Fruit fly (Drosophila melanogaster) whole organism, embryonic: ENCODE measurements around the gene CG11596.
A peak's percentile ranks its signal among the peaks of the same experiment; 100 is the strongest.

Experiments used
- Bgb ChIP-seq: fragments of 200-800 bp; sonication (Bioruptor generic); IDR thresholded peaks from 2 replicates; pipeline ENCODE4 v1.3.6; 2022; ENCODE audit warnings: missing biosample characterization, missing genetic modification characterization; ENCODE audit not compliant: partially characterized antibody
- CG1024 ChIP-seq: fragments of 200-800 bp; sonication (Bioruptor generic); IDR thresholded peaks from 2 replicates; pipeline ENCODE4 v1.3.6; 2022; ENCODE audit warnings: missing biosample characterization, missing genetic modification characterization
- CG11093 ChIP-seq: fragments of 200-800 bp; sonication (Bioruptor generic); IDR thresholded peaks from 3 replicates; pipeline ENCODE4 v1.3.6; 2022; ENCODE audit warnings: missing biosample characterization, missing genetic modification characterization
- CG11723 ChIP-seq: fragments of 200-800 bp; sonication (Bioruptor generic); optimal IDR thresholded peaks from 2 replicates; lab custom pipeline; 2017; ENCODE audit warnings: missing biosample characterization, mild to moderate bottlenecking, missing genetic modification characterization
- CG13894 ChIP-seq: fragments of 200-800 bp; sonication (Bioruptor generic); optimal IDR thresholded peaks from 3 replicates; lab custom pipeline; 2018; ENCODE audit warnings: missing biosample characterization, mild to moderate bottlenecking, missing genetic modification characterization, moderate library complexity
- CG15696 ChIP-seq: fragments of 200-800 bp; sonication (Bioruptor generic); optimal IDR thresholded peaks from 2 replicates; lab custom pipeline; 2019; ENCODE audit warnings: missing biosample characterization, mild to moderate bottlenecking, missing genetic modification characterization, moderate library complexity
- CG17829 ChIP-seq: fragments of 200-800 bp; optimal IDR thresholded peaks from 2 replicates; lab custom pipeline; 2019; ENCODE audit warnings: missing biosample characterization, mild to moderate bottlenecking, missing genetic modification characterization, moderate library complexity
- CG31441 ChIP-seq: fragments of 200-800 bp; sonication (Bioruptor generic); IDR thresholded peaks from 2 replicates; pipeline ENCODE4 v1.3.6; 2022; ENCODE audit warnings: missing biosample characterization, missing genetic modification characterization
- CG32772 ChIP-seq: fragments of 200-800 bp; sonication (Bioruptor generic); IDR thresholded peaks from 2 replicates; pipeline ENCODE4 v1.3.6; 2022; ENCODE audit warnings: missing biosample characterization, missing genetic modification characterization
- CG3407 ChIP-seq: fragments of 200-800 bp; sonication (Bioruptor generic); optimal IDR thresholded peaks from 2 replicates; lab custom pipeline; 2018; ENCODE audit warnings: missing biosample characterization, mild to moderate bottlenecking, missing genetic modification characterization
- CG34422 ChIP-seq: fragments of 200-800 bp; sonication (Bioruptor generic); IDR thresholded peaks from 3 replicates; pipeline ENCODE4 v1.3.6; 2022; ENCODE audit warnings: missing biosample characterization, missing genetic modification characterization
- CG42726 ChIP-seq: fragments of 200-800 bp; sonication (Bioruptor generic); IDR thresholded peaks from 2 replicates; pipeline ENCODE4 v1.3.6; 2022; ENCODE audit warnings: missing biosample characterization, missing genetic modification characterization; ENCODE audit not compliant: partially characterized antibody
- CG43689 ChIP-seq: fragments of 200-800 bp; sonication (Bioruptor generic); IDR thresholded peaks from 2 replicates; pipeline ENCODE4 v1.3.6; 2022; ENCODE audit warnings: missing biosample characterization, missing genetic modification characterization
- CG4730 ChIP-seq: fragments of 200-800 bp; sonication (Bioruptor generic); IDR thresholded peaks from 2 replicates; pipeline ENCODE4 v1.3.6; 2022; ENCODE audit warnings: missing biosample characterization, missing genetic modification characterization
- CG6765 ChIP-seq: fragments of 200-800 bp; sonication (Bioruptor generic); optimal IDR thresholded peaks from 3 replicates; lab custom pipeline; 2017; ENCODE audit warnings: missing biosample characterization, mild to moderate bottlenecking, missing genetic modification characterization
- CG7839 ChIP-seq: fragments of 200-800 bp; sonication (Bioruptor generic); optimal IDR thresholded peaks from 3 replicates; lab custom pipeline; 2018; ENCODE audit warnings: missing biosample characterization, mild to moderate bottlenecking, missing genetic modification characterization, moderate library complexity
- CG8388 ChIP-seq: fragments of 200-800 bp; sonication (Bioruptor generic); optimal IDR thresholded peaks from 2 replicates; lab custom pipeline; 2019; ENCODE audit warnings: missing biosample characterization, mild to moderate bottlenecking, missing genetic modification characterization, moderate library complexity
- CoRest ChIP-seq: fragments of 200-800 bp; sonication (Bioruptor generic); optimal IDR thresholded peaks from 3 replicates; lab custom pipeline; 2018; ENCODE audit warnings: missing biosample characterization, mild to moderate bottlenecking, missing genetic modification characterization, moderate library complexity
- Dad ChIP-seq: fragments of 200-800 bp; sonication (Bioruptor generic); optimal IDR thresholded peaks from 3 replicates; lab custom pipeline; 2016; ENCODE audit warnings: missing biosample characterization, missing genetic modification characterization
- E2f1 ChIP-seq: fragments of 200-800 bp; sonication (Bioruptor generic); IDR thresholded peaks from 2 replicates; pipeline ENCODE4 v1.3.6; 2022; ENCODE audit warnings: missing biosample characterization, missing genetic modification characterization
- Fer1 ChIP-seq: fragments of 200-800 bp; sonication (Bioruptor generic); optimal IDR thresholded peaks from 2 replicates; lab custom pipeline; 2017; ENCODE audit warnings: missing biosample characterization, mild to moderate bottlenecking, missing genetic modification characterization
- Fer3 ChIP-seq: fragments of 200-800 bp; sonication (Bioruptor generic); optimal IDR thresholded peaks from 2 replicates; lab custom pipeline; 2018; ENCODE audit warnings: missing biosample characterization, mild to moderate bottlenecking, missing genetic modification characterization, moderate library complexity
- H2.0 ChIP-seq: fragments of 200-800 bp; sonication (Bioruptor generic); IDR thresholded peaks from 2 replicates; pipeline ENCODE4 v1.3.6; 2022; ENCODE audit warnings: missing biosample characterization, missing genetic modification characterization
- HLH3B ChIP-seq: fragments of 200-800 bp; sonication (Bioruptor generic); IDR thresholded peaks from 2 replicates; pipeline ENCODE4 v1.3.6; 2022; ENCODE audit warnings: missing biosample characterization, missing genetic modification characterization
- HLH4C ChIP-seq: fragments of 200-800 bp; sonication (Bioruptor generic); IDR thresholded peaks from 3 replicates; pipeline ENCODE4 v1.3.6; 2022; ENCODE audit warnings: missing biosample characterization, missing genetic modification characterization; ENCODE audit not compliant: partially characterized antibody
- HmgZ ChIP-seq: fragments of 200-800 bp; sonication (Bioruptor generic); optimal IDR thresholded peaks from 2 replicates; lab custom pipeline; 2018; ENCODE audit warnings: missing biosample characterization, mild to moderate bottlenecking, missing genetic modification characterization
- Hmr ChIP-seq: fragments of 200-800 bp; sonication (Bioruptor generic); optimal IDR thresholded peaks from 3 replicates; lab custom pipeline; 2017; ENCODE audit warnings: mild to moderate bottlenecking, missing biosample characterization, missing genetic modification reagents, missing genetic modification characterization
- Hr39 ChIP-seq: fragments of >200 bp; optimal IDR thresholded peaks from 2 replicates; lab custom pipeline; 2017
- Mes4 ChIP-seq: fragments of 200-800 bp; sonication (Bioruptor generic); optimal IDR thresholded peaks from 2 replicates; lab custom pipeline; 2016; ENCODE audit warnings: missing biosample characterization, missing genetic modification characterization
- Pdp1 ChIP-seq, 2 experiments: fragments of 200-800 bp; sonication (Bioruptor generic); optimal IDR thresholded peaks; 3 replicates each; lab custom pipeline; 2016; ENCODE audit warnings: missing biosample characterization in 2 of 2, missing genetic modification characterization in 2 of 2, mild to moderate bottlenecking in 1 of 2, moderate library complexity in 1 of 2
- bab2 ChIP-seq: fragments of 200-800 bp; sonication (Bioruptor generic); optimal IDR thresholded peaks from 2 replicates; lab custom pipeline; 2016; ENCODE audit warnings: missing biosample characterization, missing genetic modification characterization
- bsh ChIP-seq, 2 experiments: fragments of 200-800 bp; sonication (Bioruptor generic); optimal IDR thresholded peaks; 2 replicates each; lab custom pipeline; 2017 to 2018; ENCODE audit warnings: mild to moderate bottlenecking in 2 of 2, missing biosample characterization in 2 of 2, missing genetic modification characterization in 2 of 2, moderate library complexity in 1 of 2
- btn ChIP-seq: fragments of 200-800 bp; sonication (Bioruptor generic); optimal IDR thresholded peaks from 2 replicates; lab custom pipeline; 2016; ENCODE audit warnings: missing biosample characterization, missing genetic modification characterization
- chn ChIP-seq: fragments of 200-800 bp; sonication (Bioruptor generic); optimal IDR thresholded peaks from 2 replicates; lab custom pipeline; 2016; ENCODE audit warnings: missing biosample characterization, missing genetic modification characterization
- dm ChIP-seq: fragments of 200-800 bp; sonication (Bioruptor generic); optimal IDR thresholded peaks from 3 replicates; lab custom pipeline; 2016; ENCODE audit warnings: missing biosample characterization, missing genetic modification characterization
- eyg ChIP-seq: fragments of 200-800 bp; sonication (Bioruptor generic); optimal IDR thresholded peaks from 3 replicates; lab custom pipeline; 2016; ENCODE audit warnings: missing biosample characterization, missing genetic modification characterization
- fd96Cb ChIP-seq: fragments of 200-800 bp; sonication (Bioruptor generic); optimal IDR thresholded peaks from 2 replicates; lab custom pipeline; 2018; ENCODE audit warnings: missing biosample characterization, mild to moderate bottlenecking, missing genetic modification characterization, moderate library complexity
- insv ChIP-seq, 2 experiments: fragments of 200-800 bp; sonication (Bioruptor generic); optimal IDR thresholded peaks; 3 replicates each; lab custom pipeline; 2016 to 2018; ENCODE audit warnings: missing biosample characterization in 2 of 2, missing genetic modification characterization in 2 of 2
- inv ChIP-seq: fragments of 200-800 bp; sonication (Bioruptor generic); IDR thresholded peaks from 2 replicates; pipeline ENCODE4 v1.3.6; 2022; ENCODE audit warnings: missing biosample characterization, missing genetic modification characterization; ENCODE audit not compliant: partially characterized antibody
- jigr1 ChIP-seq: fragments of 200-800 bp; sonication (Bioruptor generic); IDR thresholded peaks from 3 replicates; pipeline ENCODE4 v1.3.6; 2022; ENCODE audit warnings: missing biosample characterization, missing genetic modification characterization
- klu ChIP-seq: fragments of 200-800 bp; sonication (Bioruptor generic); IDR thresholded peaks from 2 replicates; pipeline ENCODE4 v1.3.6; 2022; ENCODE audit warnings: missing biosample characterization, missing genetic modification characterization
- knrl ChIP-seq: fragments of 200-800 bp; sonication (Bioruptor generic); IDR thresholded peaks from 3 replicates; pipeline ENCODE4 v1.3.6; 2022; ENCODE audit warnings: missing biosample characterization, missing genetic modification characterization; ENCODE audit not compliant: partially characterized antibody
- mirr ChIP-seq: fragments of 200-800 bp; sonication (Bioruptor generic); optimal IDR thresholded peaks from 3 replicates; lab custom pipeline; 2018; ENCODE audit warnings: missing biosample characterization, mild to moderate bottlenecking, missing genetic modification characterization
- org-1 ChIP-seq: fragments of 200-800 bp; sonication (Bioruptor generic); optimal IDR thresholded peaks from 2 replicates; lab custom pipeline; 2017; ENCODE audit warnings: missing biosample characterization, missing genetic modification characterization
- pita ChIP-seq: fragments of 200-800 bp; sonication (Bioruptor generic); optimal IDR thresholded peaks from 2 replicates; lab custom pipeline; 2017; ENCODE audit warnings: missing biosample characterization, mild to moderate bottlenecking, missing genetic modification characterization
- pzg ChIP-seq: fragments of 200-800 bp; sonication (Bioruptor generic); optimal IDR thresholded peaks from 3 replicates; lab custom pipeline; 2018; ENCODE audit warnings: missing biosample characterization, mild to moderate bottlenecking, missing genetic modification characterization, moderate library complexity
- trh ChIP-seq: fragments of 200-800 bp; sonication (Bioruptor generic); optimal IDR thresholded peaks from 2 replicates; lab custom pipeline; 2016; ENCODE audit warnings: missing biosample characterization, missing genetic modification characterization
- vnd ChIP-seq: fragments of 200-800 bp; sonication (Bioruptor generic); IDR thresholded peaks from 3 replicates; pipeline ENCODE4 v1.3.6; 2022; ENCODE audit warnings: missing biosample characterization, missing genetic modification characterization; ENCODE audit not compliant: partially characterized antibody
- zfh2 ChIP-seq: fragments of 200-800 bp; sonication (Bioruptor generic); optimal IDR thresholded peaks from 2 replicates; lab custom pipeline; 2016; ENCODE audit warnings: missing biosample characterization, missing genetic modification characterization

The CG11596 gene

dm6 chrX:1907727-1908264 is 19.7 kb upstream of the CG11596 start, which contains the start of gene mip130 (continued):
- TF ChIP-seq Fer3 (tag; lab: Kevin White, UChicago) (peak; percentile 13), knrl (GFP tag; lab: Robert Waterston, UW) (peak; percentile 74; the same call in 2 of the 3 replicates), fd96Cb (tag; lab: Kevin White, UChicago) (peak; percentile 30), CG4730 (0 out of 2 replicates have a peak, but pooled peaks have one; percentile 10), inv (peak; percentile 65; the same call in 1 of the 2 replicates), CG11093 (peak; percentile 35; the same call in 1 of the 3 replicates), pzg (GFP tag; lab: Kevin White, UChicago) (peak; percentile 51), E2f1 (GFP tag; lab: Robert Waterston, UW) (peak; percentile 40; the same call in 1 of the 2 replicates), H2.0 (GFP tag; lab: Robert Waterston, UW) (no peak), CG42726 (no peak), HmgZ (tag; lab: Kevin White, UChicago) (peak; percentile 31), bsh (GFP tag; optimal IDR thresholded peaks at IDR 0.05; lab: Kevin White, UChicago) (peak in 1 of 2 experiments; percentile 42), CG15696 (peak; percentile 40), Pdp1 (GFP tag; optimal IDR thresholded peaks at IDR 0.05; lab: Kevin White, UChicago) (peak; percentile 21 to 40), CG43689 (GFP tag; lab: Robert Waterston, UW) (no peak), Hr39 (lab: Kevin White, UChicago) (no peak), chn (GFP tag; lab: Kevin White, UChicago) (peak; percentile 21), CG31441 (GFP tag; lab: Robert Waterston, UW) (peak; percentile 44; the same call in 1 of the 2 replicates), klu (GFP tag; lab: Robert Waterston, UW) (no peak), Fer1 (peak; percentile 63), CG8388 (GFP tag; lab: Kevin White, UChicago) (peak; percentile 27), jigr1 (GFP tag; lab: Robert Waterston, UW) (0 out of 3 replicates have a peak, but pooled peaks have one; percentile 21), pita (GFP tag; lab: Kevin White, UChicago) (no peak), CG32772 (GFP tag; lab: Robert Waterston, UW) (peak; percentile 5; the same call in 1 of the 2 replicates), HLH4C (peak; percentile 59; the same call in 2 of the 3 replicates), bab2 (GFP tag; lab: Kevin White, UChicago) (no peak), CG3407 (GFP tag; lab: Kevin White, UChicago) (no peak), CG6765 (GFP tag; lab: Kevin White, UChicago) (no peak), mirr (peak; percentile 36), HLH3B (GFP tag; lab: Robert Waterston, UW) (peak; percentile 50; the same call in 1 of the 2 replicates), Mes4 (GFP tag; lab: Kevin White, UChicago) (no peak), CG1024 (GFP tag; lab: Robert Waterston, UW) (0 out of 2 replicates have a peak, but pooled peaks have one; percentile 36), dm (GFP tag; lab: Kevin White, UChicago) (peak; percentile 4), Dad (GFP tag; lab: Kevin White, UChicago) (no peak), CG34422 (GFP tag; lab: Robert Waterston, UW) (peak; percentile 54; the same call in 1 of the 3 replicates), CG7839 (tag; lab: Kevin White, UChicago) (peak; percentile 66), insv (GFP tag; optimal IDR thresholded peaks at IDR 0.05; lab: Kevin White, UChicago) (peak in 1 of 2 experiments; percentile 14), zfh2 (GFP tag; lab: Kevin White, UChicago) (peak; percentile 21), Bgb (GFP tag; lab: Robert Waterston, UW) (peak; percentile 68), CG17829 (tag; lab: Kevin White, UChicago) (peak; percentile 45), trh (GFP tag; lab: Kevin White, UChicago) (no peak), btn (GFP tag; lab: Kevin White, UChicago) (peak; percentile 17), CG11723 (GFP tag; lab: Kevin White, UChicago) (peak; percentile 5), Hmr (GFP tag; lab: Kevin White, UChicago) (peak; percentile 63), CoRest (tag; lab: Kevin White, UChicago) (peak; percentile 64), vnd (GFP tag; lab: Robert Waterston, UW) (peak; percentile 67; the same call in 2 of the 3 replicates), CG13894 (tag; lab: Kevin White, UChicago) (no peak), eyg (GFP tag; lab: Kevin White, UChicago) (no peak), org-1 (GFP tag; lab: Kevin White, UChicago) (no peak)
